Fruit fly (Drosophila melanogaster) whole organism, embryonic: ENCODE results near the gene CG6567.

Experiments
- Antp ChIP-seq: fragments of 200-800 bp; sonication (Bioruptor generic); optimal IDR thresholded peaks from 3 replicates; lab custom pipeline; 2016; ENCODE audit warnings: missing biosample characterization, missing genetic modification characterization
- BEAF-32 ChIP-seq: fragments of 200-800 bp; sonication (Bioruptor generic); optimal IDR thresholded peaks from 3 replicates; lab custom pipeline; 2017; ENCODE audit warnings: missing biosample characterization, missing genetic modification characterization, mild to moderate bottlenecking, moderate library complexity, missing genetic modification reagents
- Bgb ChIP-seq: fragments of 200-800 bp; sonication (Bioruptor generic); IDR thresholded peaks from 2 replicates; pipeline ENCODE4 v1.3.6; 2022; ENCODE audit warnings: missing biosample characterization, missing genetic modification characterization; ENCODE audit not compliant: partially characterized antibody
- C15 ChIP-seq: fragments of 200-800 bp; sonication (Bioruptor generic); IDR thresholded peaks from 3 replicates; pipeline ENCODE4 v1.3.6; 2022; ENCODE audit warnings: missing biosample characterization, missing genetic modification characterization
- CG11504 ChIP-seq: fragments of 200-800 bp; sonication (Bioruptor generic); optimal IDR thresholded peaks from 3 replicates; lab custom pipeline; 2019; ENCODE audit warnings: missing biosample characterization, mild to moderate bottlenecking, missing genetic modification characterization, moderate library complexity
- CG11560 ChIP-seq: fragments of 200-800 bp; sonication (Bioruptor generic); IDR thresholded peaks from 3 replicates; pipeline ENCODE4 v1.3.6; 2022; ENCODE audit warnings: missing biosample characterization, missing genetic modification characterization
- CG12104 ChIP-seq: fragments of 200-800 bp; sonication (Bioruptor generic); optimal IDR thresholded peaks from 3 replicates; lab custom pipeline; 2016; ENCODE audit warnings: missing biosample characterization, missing genetic modification characterization
- CG12769 ChIP-seq: fragments of 200-800 bp; sonication (Bioruptor generic); optimal IDR thresholded peaks from 2 replicates; lab custom pipeline; 2019; ENCODE audit warnings: missing biosample characterization, mild to moderate bottlenecking, missing genetic modification characterization, moderate library complexity
- CG13123 ChIP-seq: fragments of 200-800 bp; sonication (Bioruptor generic); optimal IDR thresholded peaks from 2 replicates; lab custom pipeline; 2016; ENCODE audit warnings: missing biosample characterization, missing genetic modification characterization
- CG13287 ChIP-seq: fragments of 200-800 bp; sonication (Bioruptor generic); IDR thresholded peaks from 2 replicates; pipeline ENCODE4 v1.3.6; 2022; ENCODE audit warnings: missing biosample characterization, missing genetic modification characterization; ENCODE audit not compliant: partially characterized antibody
- CG14667 ChIP-seq: fragments of 200-800 bp; sonication (Bioruptor generic); IDR thresholded peaks from 2 replicates; pipeline ENCODE4 v1.3.6; 2022; ENCODE audit warnings: missing biosample characterization, missing genetic modification characterization
- CG14965 ChIP-seq: fragments of 200-800 bp; sonication (Bioruptor generic); optimal IDR thresholded peaks from 2 replicates; lab custom pipeline; 2016; ENCODE audit warnings: missing biosample characterization, missing genetic modification characterization, borderline replicate concordance
- CG1529 ChIP-seq: fragments of 200-800 bp; sonication (Bioruptor generic); optimal IDR thresholded peaks from 3 replicates; lab custom pipeline; 2018; ENCODE audit warnings: missing biosample characterization, missing genetic modification characterization
- CG15696 ChIP-seq: fragments of 200-800 bp; sonication (Bioruptor generic); optimal IDR thresholded peaks from 2 replicates; lab custom pipeline; 2019; ENCODE audit warnings: missing biosample characterization, mild to moderate bottlenecking, missing genetic modification characterization, moderate library complexity
- CG17385 ChIP-seq: fragments of 200-800 bp; sonication (Bioruptor generic); optimal IDR thresholded peaks from 3 replicates; lab custom pipeline; 2018; ENCODE audit warnings: missing biosample characterization, mild to moderate bottlenecking, missing genetic modification characterization
- CG31441 ChIP-seq: fragments of 200-800 bp; sonication (Bioruptor generic); IDR thresholded peaks from 2 replicates; pipeline ENCODE4 v1.3.6; 2022; ENCODE audit warnings: missing biosample characterization, missing genetic modification characterization
- CG33557 ChIP-seq: fragments of 200-800 bp; sonication (Bioruptor generic); optimal IDR thresholded peaks from 2 replicates; lab custom pipeline; 2019; ENCODE audit warnings: missing biosample characterization, mild to moderate bottlenecking, missing genetic modification characterization, moderate library complexity
- CG4424 ChIP-seq: fragments of 200-800 bp; sonication (Bioruptor generic); optimal IDR thresholded peaks from 3 replicates; lab custom pipeline; 2016; ENCODE audit warnings: missing biosample characterization, missing genetic modification characterization
- CG5953 ChIP-seq: fragments of 200-800 bp; sonication (Bioruptor generic); IDR thresholded peaks from 2 replicates; pipeline ENCODE4 v1.3.6; 2022; ENCODE audit warnings: missing biosample characterization, missing genetic modification characterization
- CG6765 ChIP-seq: fragments of 200-800 bp; sonication (Bioruptor generic); optimal IDR thresholded peaks from 3 replicates; lab custom pipeline; 2017; ENCODE audit warnings: missing biosample characterization, mild to moderate bottlenecking, missing genetic modification characterization
- CG6854 ChIP-seq: fragments of 200-800 bp; sonication (Bioruptor generic); optimal IDR thresholded peaks from 3 replicates; lab custom pipeline; 2017; ENCODE audit warnings: missing biosample characterization, mild to moderate bottlenecking, missing genetic modification characterization
- CG8281 ChIP-seq: fragments of 200-800 bp; sonication (Bioruptor generic); optimal IDR thresholded peaks from 2 replicates; lab custom pipeline; 2018; ENCODE audit warnings: missing biosample characterization, mild to moderate bottlenecking, missing genetic modification characterization, moderate library complexity
- CG8924 ChIP-seq: fragments of 200-800 bp; optimal IDR thresholded peaks from 3 replicates; lab custom pipeline; 2019; ENCODE audit warnings: missing biosample characterization, mild to moderate bottlenecking, missing genetic modification characterization, moderate library complexity
- CG9727 ChIP-seq: fragments of 200-800 bp; sonication (Bioruptor generic); optimal IDR thresholded peaks from 3 replicates; lab custom pipeline; 2017; ENCODE audit warnings: missing biosample characterization, mild to moderate bottlenecking, missing genetic modification characterization
- D19B ChIP-seq: fragments of 200-800 bp; sonication (Bioruptor generic); optimal IDR thresholded peaks from 2 replicates; lab custom pipeline; 2017; ENCODE audit warnings: missing biosample characterization, mild to moderate bottlenecking, missing genetic modification characterization
- Dbx ChIP-seq: fragments of 200-800 bp; sonication (Bioruptor generic); IDR thresholded peaks from 3 replicates; pipeline ENCODE4 v1.3.6; 2022; ENCODE audit warnings: missing biosample characterization, missing genetic modification characterization
- Dp ChIP-seq: fragments of 200-800 bp; sonication (Bioruptor generic); optimal IDR thresholded peaks from 2 replicates; lab custom pipeline; 2018; ENCODE audit warnings: missing biosample characterization, mild to moderate bottlenecking, missing genetic modification characterization, moderate library complexity
- ERR ChIP-seq: fragments of 200-800 bp; sonication (Bioruptor generic); optimal IDR thresholded peaks from 2 replicates; lab custom pipeline; 2016; ENCODE audit warnings: missing biosample characterization, missing genetic modification characterization
- Ets65A ChIP-seq: fragments of 200-800 bp; sonication (Bioruptor generic); peaks from one replicate; lab custom pipeline; 2016; ENCODE audit warnings: missing biosample characterization, missing genetic modification characterization
- Fer1 ChIP-seq: fragments of 200-800 bp; sonication (Bioruptor generic); optimal IDR thresholded peaks from 2 replicates; lab custom pipeline; 2017; ENCODE audit warnings: missing biosample characterization, mild to moderate bottlenecking, missing genetic modification characterization
- H15 ChIP-seq: fragments of 200-800 bp; sonication (Bioruptor generic); IDR thresholded peaks from 3 replicates; pipeline ENCODE4 v1.3.6; 2022; ENCODE audit warnings: missing biosample characterization, missing genetic modification characterization
- HmgZ ChIP-seq: fragments of 200-800 bp; sonication (Bioruptor generic); optimal IDR thresholded peaks from 2 replicates; lab custom pipeline; 2018; ENCODE audit warnings: missing biosample characterization, mild to moderate bottlenecking, missing genetic modification characterization
- Lpt ChIP-seq: fragments of >200 bp; optimal IDR thresholded peaks from 2 replicates; lab custom pipeline; 2018; ENCODE audit warnings: missing biosample characterization, missing genetic modification characterization
- Neu2 ChIP-seq: fragments of 200-800 bp; sonication (Bioruptor generic); optimal IDR thresholded peaks from 3 replicates; lab custom pipeline; 2016; ENCODE audit warnings: missing biosample characterization, missing genetic modification characterization, borderline replicate concordance
- PHDP ChIP-seq: fragments of 200-800 bp; sonication (Bioruptor generic); optimal IDR thresholded peaks from 3 replicates; lab custom pipeline; 2018; ENCODE audit warnings: missing biosample characterization, mild to moderate bottlenecking, missing genetic modification characterization, moderate library complexity
- Rfx ChIP-seq: fragments of 200-800 bp; sonication (Bioruptor generic); IDR thresholded peaks from 2 replicates; pipeline ENCODE4 v1.3.6; 2022; ENCODE audit warnings: missing biosample characterization, missing genetic modification characterization
- Trl ChIP-seq, 3 experiments: fragments of >200 bp in 2 of 3; fragments of 200-800 bp in 1 of 3; sonication (Bioruptor generic) in 1 of 3; optimal IDR thresholded peaks; 2 replicates in 1 of 3; 3 replicates in 2 of 3; lab custom pipeline; 2016 to 2017; ENCODE audit warnings: missing biosample characterization in 1 of 3, missing genetic modification characterization in 1 of 3
- ac ChIP-seq: fragments of 200-800 bp; sonication (Bioruptor generic); optimal IDR thresholded peaks from 3 replicates; lab custom pipeline; 2017; ENCODE audit warnings: missing biosample characterization, mild to moderate bottlenecking, missing genetic modification characterization
- ato ChIP-seq: fragments of 200-800 bp; sonication (Bioruptor generic); IDR thresholded peaks from 2 replicates; pipeline ENCODE4 v1.3.6; 2022; ENCODE audit warnings: missing biosample characterization, missing genetic modification characterization; ENCODE audit not compliant: partially characterized antibody
- crc ChIP-seq: fragments of 200-800 bp; sonication (Bioruptor generic); optimal IDR thresholded peaks from 2 replicates; lab custom pipeline; 2016; ENCODE audit warnings: missing biosample characterization, missing genetic modification characterization
- emc ChIP-seq: fragments of 200-800 bp; sonication (Bioruptor generic); optimal IDR thresholded peaks from 2 replicates; lab custom pipeline; 2016; ENCODE audit warnings: missing biosample characterization, missing genetic modification characterization
- ems ChIP-seq: fragments of 200-800 bp; sonication (Bioruptor generic); optimal IDR thresholded peaks from 3 replicates; lab custom pipeline; 2016; ENCODE audit warnings: missing biosample characterization, missing genetic modification characterization
- eyg ChIP-seq: fragments of 200-800 bp; sonication (Bioruptor generic); optimal IDR thresholded peaks from 3 replicates; lab custom pipeline; 2016; ENCODE audit warnings: missing biosample characterization, missing genetic modification characterization
- gsb-n ChIP-seq: fragments of 200-800 bp; sonication (Bioruptor generic); optimal IDR thresholded peaks from 3 replicates; lab custom pipeline; 2018; ENCODE audit warnings: missing biosample characterization, mild to moderate bottlenecking, missing genetic modification characterization
- lab ChIP-seq: fragments of 200-800 bp; sonication (Bioruptor generic); optimal IDR thresholded peaks from 3 replicates; lab custom pipeline; 2017; ENCODE audit warnings: missing biosample characterization, missing genetic modification characterization, mild to moderate bottlenecking, moderate library complexity, missing genetic modification reagents
- maf-S ChIP-seq: fragments of 200-800 bp; sonication (Bioruptor generic); optimal IDR thresholded peaks from 2 replicates; lab custom pipeline; 2016; ENCODE audit warnings: missing biosample characterization, missing genetic modification characterization
- nau ChIP-seq: fragments of 200-800 bp; sonication (Bioruptor generic); optimal IDR thresholded peaks from 3 replicates; lab custom pipeline; 2017; ENCODE audit warnings: missing biosample characterization, mild to moderate bottlenecking, missing genetic modification characterization, missing genetic modification reagents
- row ChIP-seq: fragments of 200-800 bp; sonication (Bioruptor generic); IDR thresholded peaks from 3 replicates; pipeline ENCODE4 v1.3.6; 2022; ENCODE audit warnings: missing biosample characterization, missing genetic modification characterization
- tap ChIP-seq: fragments of 200-800 bp; optimal IDR thresholded peaks from 3 replicates; lab custom pipeline; 2019; ENCODE audit warnings: missing biosample characterization, mild to moderate bottlenecking, missing genetic modification characterization, moderate library complexity
- ttk ChIP-seq: fragments of 200-800 bp; sonication (Bioruptor generic); IDR thresholded peaks from 2 replicates; pipeline ENCODE4 v2.1.2; 2022; ENCODE audit warnings: missing biosample characterization, missing genetic modification characterization

CG6567 gene

dm6 chr3R:10868427-10868962 is 14.2 kb upstream of the CG6567 start, which contains the start of the genes SelR and Tsp86D (continued):
- TF ChIP-seq crc (no peak), ems (GFP tag; lab: Kevin White, UChicago) (no peak), ttk (GFP tag; lab: Robert Waterston, UW) (0 out of 2 replicates have a peak, but pooled peaks have one; percentile 17), CG6765 (peak; percentile 32), Trl (optimal IDR thresholded peaks at IDR 0.05; lab: Kevin White, UChicago) (no peak), Trl (GFP tag; optimal IDR thresholded peaks at IDR 0.05; lab: Kevin White, UChicago) (no peak), maf-S (GFP tag; lab: Kevin White, UChicago) (no peak), CG8924 (tag; lab: Kevin White, UChicago) (peak; percentile 64), ato (0 out of 2 replicates have a peak, but pooled peaks have one; percentile 12), CG33557 (GFP tag; lab: Kevin White, UChicago) (no peak), tap (tag; lab: Kevin White, UChicago) (peak; percentile 52), C15 (GFP tag; lab: Robert Waterston, UW) (no peak), Antp (GFP tag; lab: Kevin White, UChicago) (peak; percentile 17), Dp (GFP tag; lab: Kevin White, UChicago) (peak; percentile 36), CG6854 (peak; percentile 42), HmgZ (tag; lab: Kevin White, UChicago) (peak; percentile 71), H15 (no peak), CG12769 (peak; percentile 15), Lpt (GFP tag; lab: Kevin White, UChicago) (no peak), CG15696 (tag; lab: Kevin White, UChicago) (no peak), CG1529 (GFP tag; lab: Kevin White, UChicago) (no peak), D19B (no peak), Bgb (peak; percentile 74), eyg (no peak), ac (GFP tag; lab: Kevin White, UChicago) (peak; percentile 48), gsb-n (tag; lab: Kevin White, UChicago) (peak; percentile 16), CG5953 (GFP tag; lab: Robert Waterston, UW) (no peak), Neu2 (GFP tag; lab: Kevin White, UChicago) (no peak), CG13287 (GFP tag; lab: Robert Waterston, UW) (peak; percentile 81), Ets65A (GFP tag; lab: Kevin White, UChicago) (no peak), CG31441 (GFP tag; lab: Robert Waterston, UW) (peak; percentile 52; the same call in 1 of the 2 replicates), CG14667 (GFP tag; lab: Robert Waterston, UW) (no peak), emc (GFP tag; lab: Kevin White, UChicago) (no peak), CG8281 (tag; lab: Kevin White, UChicago) (no peak), BEAF-32 (peak; percentile 75), CG13123 (no peak), CG11560 (tag; lab: Robert Waterston, UW) (no peak), row (GFP tag; lab: Robert Waterston, UW) (peak; percentile 13; the same call in 1 of the 3 replicates), PHDP (peak; percentile 65), nau (GFP tag; lab: Kevin White, UChicago) (peak; percentile 89), CG4424 (GFP tag; lab: Kevin White, UChicago) (no peak), Dbx (GFP tag; lab: Robert Waterston, UW) (peak; percentile 28; the same call in 2 of the 3 replicates), lab (GFP tag; lab: Kevin White, UChicago) (peak; percentile 78), Fer1 (peak; percentile 74), ERR (GFP tag; lab: Kevin White, UChicago) (peak; percentile 33), CG14965 (no peak), CG11504 (tag; lab: Kevin White, UChicago) (peak; percentile 57), CG12104 (peak; percentile 48), CG17385 (GFP tag; lab: Kevin White, UChicago) (no peak), CG9727 (peak; percentile 42), Rfx (GFP tag; lab: Robert Waterston, UW) (peak; percentile 49; the same call in 1 of the 2 replicates)
